Fruit fly (Drosophila melanogaster) whole organism, embryonic: Measurements from ENCODE around the gene mRpL40.

Experiments
- CG10366 ChIP-seq: fragments of 200-800 bp; sonication (Bioruptor generic); IDR thresholded peaks from 2 replicates; pipeline ENCODE4 v1.3.6; 2022; ENCODE audit warnings: missing biosample characterization, missing genetic modification characterization
- CG12155 ChIP-seq: fragments of 200-800 bp; sonication (Bioruptor generic); optimal IDR thresholded peaks from 3 replicates; lab custom pipeline; 2016; ENCODE audit warnings: missing biosample characterization, missing genetic modification characterization
- CG13123 ChIP-seq: fragments of 200-800 bp; sonication (Bioruptor generic); optimal IDR thresholded peaks from 2 replicates; lab custom pipeline; 2016; ENCODE audit warnings: missing biosample characterization, missing genetic modification characterization
- CG15269 ChIP-seq: fragments of 200-800 bp; sonication (Bioruptor generic); optimal IDR thresholded peaks from 2 replicates; lab custom pipeline; 2018; ENCODE audit warnings: missing biosample characterization, mild to moderate bottlenecking, missing genetic modification characterization, moderate library complexity
- CG15479 ChIP-seq: fragments of 200-800 bp; sonication (Bioruptor generic); optimal IDR thresholded peaks from 3 replicates; lab custom pipeline; 2019; ENCODE audit warnings: missing biosample characterization, mild to moderate bottlenecking, missing genetic modification characterization, moderate library complexity
- CG16813 ChIP-seq: fragments of 200-800 bp; sonication (Bioruptor generic); IDR thresholded peaks from 3 replicates; pipeline ENCODE4 v1.3.6; 2022; ENCODE audit warnings: missing biosample characterization, missing genetic modification characterization; ENCODE audit not compliant: partially characterized antibody
- CG17612 ChIP-seq: fragments of 200-800 bp; sonication (Bioruptor generic); IDR thresholded peaks from 2 replicates; pipeline ENCODE4 v1.3.6; 2022; ENCODE audit warnings: missing biosample characterization, missing genetic modification characterization
- CG1792 ChIP-seq: fragments of 200-800 bp; sonication (Bioruptor generic); optimal IDR thresholded peaks from 2 replicates; lab custom pipeline; 2016; ENCODE audit warnings: missing biosample characterization, missing genetic modification characterization
- CG18011 ChIP-seq: fragments of 200-800 bp; sonication (Bioruptor generic); optimal IDR thresholded peaks from 2 replicates; lab custom pipeline; 2017; ENCODE audit warnings: missing biosample characterization, missing genetic modification characterization, mild to moderate bottlenecking, moderate library complexity, missing genotype
- CG1832 ChIP-seq: fragments of 200-800 bp; sonication (Bioruptor generic); optimal IDR thresholded peaks from 2 replicates; lab custom pipeline; 2017; ENCODE audit warnings: missing biosample characterization, mild to moderate bottlenecking, missing genetic modification characterization, inconsistent platforms
- CG30020 ChIP-seq: fragments of 200-800 bp; optimal IDR thresholded peaks from 2 replicates; lab custom pipeline; 2019; ENCODE audit warnings: missing biosample characterization, mild to moderate bottlenecking, missing genetic modification characterization, moderate library complexity
- CG31388 ChIP-seq: fragments of 200-800 bp; sonication (Bioruptor generic); optimal IDR thresholded peaks from 2 replicates; lab custom pipeline; 2016; ENCODE audit warnings: missing biosample characterization, missing genetic modification characterization
- CG32767 ChIP-seq: fragments of 200-800 bp; sonication (Bioruptor generic); IDR thresholded peaks from 2 replicates; pipeline ENCODE4 v1.3.6; 2022; ENCODE audit warnings: missing biosample characterization, missing genetic modification characterization
- CG32772 ChIP-seq: fragments of 200-800 bp; sonication (Bioruptor generic); IDR thresholded peaks from 2 replicates; pipeline ENCODE4 v1.3.6; 2022; ENCODE audit warnings: missing biosample characterization, missing genetic modification characterization
- CG3281 ChIP-seq: fragments of 200-800 bp; sonication (Bioruptor generic); optimal IDR thresholded peaks from 3 replicates; lab custom pipeline; 2017; ENCODE audit warnings: missing biosample characterization, mild to moderate bottlenecking, missing genetic modification characterization
- CG34376 ChIP-seq: fragments of 200-800 bp; sonication (Bioruptor generic); optimal IDR thresholded peaks from 2 replicates; lab custom pipeline; 2018; ENCODE audit warnings: missing biosample characterization, mild to moderate bottlenecking, missing genetic modification characterization
- CG4730 ChIP-seq: fragments of 200-800 bp; sonication (Bioruptor generic); IDR thresholded peaks from 2 replicates; pipeline ENCODE4 v1.3.6; 2022; ENCODE audit warnings: missing biosample characterization, missing genetic modification characterization
- CG7271 ChIP-seq: fragments of 200-800 bp; sonication (Bioruptor generic); optimal IDR thresholded peaks from 2 replicates; lab custom pipeline; 2018; ENCODE audit warnings: missing biosample characterization, mild to moderate bottlenecking, missing genetic modification characterization, moderate library complexity
- CG7963 ChIP-seq: fragments of 200-800 bp; sonication (Bioruptor generic); IDR thresholded peaks from 3 replicates; pipeline ENCODE4 v1.3.6; 2022; ENCODE audit warnings: missing biosample characterization, missing genetic modification characterization; ENCODE audit not compliant: partially characterized antibody
- CG8281 ChIP-seq: fragments of 200-800 bp; sonication (Bioruptor generic); optimal IDR thresholded peaks from 2 replicates; lab custom pipeline; 2018; ENCODE audit warnings: missing biosample characterization, mild to moderate bottlenecking, missing genetic modification characterization, moderate library complexity
- CG8290 ChIP-seq, 3 experiments: fragments of 200-800 bp; sonication (Bioruptor generic); optimal IDR thresholded peaks; 2 replicates each; lab custom pipeline; 2016 to 2019; ENCODE audit warnings: missing biosample characterization in 3 of 3, missing genetic modification characterization in 3 of 3, mild to moderate bottlenecking in 2 of 3, moderate library complexity in 1 of 3
- CG9797 ChIP-seq: fragments of 200-800 bp; sonication (Bioruptor generic); optimal IDR thresholded peaks from 3 replicates; lab custom pipeline; 2018; ENCODE audit warnings: missing biosample characterization, mild to moderate bottlenecking, missing genetic modification characterization
- Chrac-16 ChIP-seq: fragments of 200-800 bp; sonication (Bioruptor generic); optimal IDR thresholded peaks from 3 replicates; lab custom pipeline; 2016; ENCODE audit warnings: missing biosample characterization, missing genetic modification characterization
- D ChIP-seq, 2 experiments: fragments of 200-800 bp in 1 of 2; fragments of >200 bp in 1 of 2; sonication (Bioruptor generic) in 1 of 2; optimal IDR thresholded peaks; 2 replicates in 1 of 2; 3 replicates in 1 of 2; lab custom pipeline; 2017; ENCODE audit warnings: mild to moderate bottlenecking in 1 of 2, missing biosample characterization in 1 of 2, missing genetic modification characterization in 1 of 2, missing genetic modification reagents in 1 of 2
- Dek ChIP-seq: fragments of 200-800 bp; sonication (Bioruptor generic); optimal IDR thresholded peaks from 3 replicates; lab custom pipeline; 2019; ENCODE audit warnings: missing biosample characterization, mild to moderate bottlenecking, missing genetic modification characterization, moderate library complexity
- Dip3 ChIP-seq: fragments of 200-800 bp; sonication (Bioruptor generic); optimal IDR thresholded peaks from 3 replicates; lab custom pipeline; 2016; ENCODE audit warnings: missing biosample characterization, missing genetic modification characterization
- HLH4C ChIP-seq: fragments of 200-800 bp; sonication (Bioruptor generic); IDR thresholded peaks from 3 replicates; pipeline ENCODE4 v1.3.6; 2022; ENCODE audit warnings: missing biosample characterization, missing genetic modification characterization; ENCODE audit not compliant: partially characterized antibody
- Hand ChIP-seq: fragments of 200-800 bp; sonication (Bioruptor generic); optimal IDR thresholded peaks from 2 replicates; lab custom pipeline; 2017; ENCODE audit warnings: mild to moderate bottlenecking, missing biosample characterization, missing genetic modification reagents, missing genetic modification characterization
- Hey ChIP-seq: fragments of 200-800 bp; sonication (Bioruptor generic); optimal IDR thresholded peaks from 3 replicates; lab custom pipeline; 2018; ENCODE audit warnings: missing biosample characterization, mild to moderate bottlenecking, missing genetic modification characterization
- MESR4 ChIP-seq: fragments of 200-800 bp; sonication (Bioruptor generic); optimal IDR thresholded peaks from 2 replicates; lab custom pipeline; 2018; ENCODE audit warnings: missing biosample characterization, mild to moderate bottlenecking, missing genetic modification characterization, moderate library complexity
- Mrtf ChIP-seq: fragments of 200-800 bp; sonication (Bioruptor generic); IDR thresholded peaks from 3 replicates; pipeline ENCODE4 v1.3.6; 2022; ENCODE audit warnings: missing biosample characterization, missing genetic modification characterization
- Oaz ChIP-seq: fragments of 200-800 bp; sonication (Bioruptor generic); IDR thresholded peaks from 2 replicates; pipeline ENCODE4 v1.3.6; 2022; ENCODE audit warnings: missing biosample characterization, missing genetic modification characterization
- Pdp1 ChIP-seq, 2 experiments: fragments of 200-800 bp; sonication (Bioruptor generic); optimal IDR thresholded peaks; 3 replicates each; lab custom pipeline; 2016; ENCODE audit warnings: missing biosample characterization in 2 of 2, missing genetic modification characterization in 2 of 2, mild to moderate bottlenecking in 1 of 2, moderate library complexity in 1 of 2
- Poxn ChIP-seq: fragments of 200-800 bp; sonication (Bioruptor generic); IDR thresholded peaks from 2 replicates; pipeline ENCODE4 v1.3.6; 2022; ENCODE audit warnings: missing biosample characterization, missing genetic modification characterization
- Ssrp ChIP-seq: fragments of 200-800 bp; sonication (Bioruptor generic); optimal IDR thresholded peaks from 2 replicates; lab custom pipeline; 2018; ENCODE audit warnings: missing biosample characterization, mild to moderate bottlenecking, missing genetic modification characterization, moderate library complexity
- az2 ChIP-seq: fragments of 200-800 bp; sonication (Bioruptor generic); optimal IDR thresholded peaks from 3 replicates; lab custom pipeline; 2016; ENCODE audit warnings: missing biosample characterization, missing genetic modification characterization
- chinmo ChIP-seq: fragments of 200-800 bp; sonication (Bioruptor generic); IDR thresholded peaks from 4 replicates; pipeline ENCODE4 v1.3.6; 2022; ENCODE audit warnings: missing biosample characterization, missing genetic modification characterization; ENCODE audit not compliant: partially characterized antibody
- ci ChIP-seq: fragments of 200-800 bp; sonication (Bioruptor generic); IDR thresholded peaks from 3 replicates; pipeline ENCODE4 v1.3.6; 2022; ENCODE audit warnings: missing biosample characterization, missing genetic modification characterization
- crc ChIP-seq: fragments of 200-800 bp; sonication (Bioruptor generic); optimal IDR thresholded peaks from 2 replicates; lab custom pipeline; 2016; ENCODE audit warnings: missing biosample characterization, missing genetic modification characterization
- croc ChIP-seq: fragments of 200-800 bp; sonication (Bioruptor generic); conservative IDR thresholded peaks from 3 replicates; pipeline ENCODE4 v1.3.6; 2022; ENCODE audit warnings: missing biosample characterization, missing genetic modification characterization
- danr ChIP-seq: fragments of 200-800 bp; sonication (Bioruptor generic); IDR thresholded peaks from 2 replicates; pipeline ENCODE4 v1.3.6; 2022; ENCODE audit warnings: missing biosample characterization, missing genetic modification characterization
- dmrt99B ChIP-seq: fragments of 200-800 bp; sonication (Bioruptor generic); optimal IDR thresholded peaks from 2 replicates; lab custom pipeline; 2018; ENCODE audit warnings: missing biosample characterization, mild to moderate bottlenecking, missing genetic modification characterization, moderate library complexity
- eve ChIP-seq, 2 experiments: fragments of >200 bp; optimal IDR thresholded peaks; 2 replicates each; lab custom pipeline; 2017; ENCODE audit warnings: missing biosample characterization in 2 of 2, missing genetic modification characterization in 2 of 2
- gcm2 ChIP-seq: fragments of 200-800 bp; sonication (Bioruptor generic); optimal IDR thresholded peaks from 2 replicates; lab custom pipeline; 2016; ENCODE audit warnings: missing biosample characterization, missing genetic modification characterization
- odd ChIP-seq: fragments of 200-800 bp; sonication (Bioruptor generic); optimal IDR thresholded peaks from 2 replicates; lab custom pipeline; 2017; ENCODE audit warnings: missing biosample characterization, mild to moderate bottlenecking, missing genetic modification characterization
- ranshi ChIP-seq: fragments of 200-800 bp; sonication (Bioruptor generic); IDR thresholded peaks from 2 replicates; pipeline ENCODE4 v1.3.6; 2022; ENCODE audit warnings: missing biosample characterization, missing genetic modification characterization
- salm ChIP-seq: fragments of 200-800 bp; sonication (Bioruptor generic); optimal IDR thresholded peaks from 2 replicates; lab custom pipeline; 2018; ENCODE audit warnings: missing biosample characterization, mild to moderate bottlenecking, missing genetic modification characterization
- ttk ChIP-seq: fragments of 200-800 bp; sonication (Bioruptor generic); IDR thresholded peaks from 2 replicates; pipeline ENCODE4 v2.1.2; 2022; ENCODE audit warnings: missing biosample characterization, missing genetic modification characterization
- wdn ChIP-seq: fragments of 200-800 bp; sonication (Bioruptor generic); IDR thresholded peaks from 2 replicates; pipeline ENCODE4 v1.3.6; 2022; ENCODE audit warnings: missing biosample characterization, missing genetic modification characterization
- yki ChIP-seq: fragments of >200 bp; optimal IDR thresholded peaks from 3 replicates; lab custom pipeline; 2018

The mRpL40 gene

dm6 chr3R:11392805-11393204 is 14.9 kb upstream of the mRpL40 start:
- TF ChIP-seq CG34376 (GFP tag; lab: Kevin White, UChicago), result no peak
- TF ChIP-seq wdn, result no peak
- TF ChIP-seq CG10366 (GFP tag; lab: Robert Waterston, UW), result peak; percentile 42
- TF ChIP-seq CG1832 (GFP tag; lab: Kevin White, UChicago), result peak; percentile 27
- no peak for TF ChIP-seq Dek
- no peak for TF ChIP-seq salm (tag; lab: Kevin White, UChicago)
- TF ChIP-seq CG15269 (tag; lab: Kevin White, UChicago), result no peak
- TF ChIP-seq CG1792, result no peak
- TF ChIP-seq dmrt99B (tag; lab: Kevin White, UChicago), result no peak
- TF ChIP-seq CG30020 (tag; lab: Kevin White, UChicago), result no peak
- no peak for TF ChIP-seq CG16813
- peak; percentile 30 for TF ChIP-seq Hey (tag; lab: Kevin White, UChicago)
- TF ChIP-seq eve (GFP tag; optimal IDR thresholded peaks at IDR 0.05; lab: Kevin White, UChicago), result no peak
- no peak for TF ChIP-seq HLH4C
- peak; percentile 62; the same call in 2 of the 3 replicates for TF ChIP-seq Mrtf (GFP tag; lab: Robert Waterston, UW)
- TF ChIP-seq odd (GFP tag; lab: Kevin White, UChicago), result peak; percentile 59
- TF ChIP-seq CG9797 (GFP tag; lab: Kevin White, UChicago), result no peak
- TF ChIP-seq CG7271 (tag; lab: Kevin White, UChicago), result peak; percentile 98
- peak; percentile 57 for TF ChIP-seq CG32772 (GFP tag; lab: Robert Waterston, UW)
- no peak for TF ChIP-seq CG18011 (GFP tag; lab: Kevin White, UChicago)
- TF ChIP-seq CG8290 (GFP tag; optimal IDR thresholded peaks at IDR 0.05; lab: Kevin White, UChicago), result peak; percentile 90
- peak; percentile 83 to 96 for TF ChIP-seq CG8290 (tag; optimal IDR thresholded peaks at IDR 0.05; lab: Kevin White, UChicago)
- no peak for TF ChIP-seq Dip3 (GFP tag; lab: Kevin White, UChicago)
- TF ChIP-seq danr (GFP tag; lab: Robert Waterston, UW), result no peak
- TF ChIP-seq CG17612 (GFP tag; lab: Robert Waterston, UW), result no peak; the same call in 1 of the 2 replicates
- TF ChIP-seq ci (GFP tag; lab: Robert Waterston, UW), result peak; percentile 92
- 0 out of 2 replicates have a peak, but pooled peaks have one; percentile 61 for TF ChIP-seq ranshi (GFP tag; lab: Robert Waterston, UW)
- TF ChIP-seq CG4730 (GFP tag; lab: Robert Waterston, UW), result peak; percentile 42; the same call in 1 of the 2 replicates
- TF ChIP-seq yki (lab: Kevin White, UChicago), result no peak
- TF ChIP-seq CG13123 (GFP tag; lab: Kevin White, UChicago), result no peak
- no peak for TF ChIP-seq CG3281 (GFP tag; lab: Kevin White, UChicago)
- TF ChIP-seq croc, result peak; percentile 49; the same call in 1 of the 3 replicates
- TF ChIP-seq ttk (GFP tag; lab: Robert Waterston, UW), result peak; percentile 65
- TF ChIP-seq CG32767 (GFP tag; lab: Robert Waterston, UW), result no peak
- no peak for TF ChIP-seq MESR4 (GFP tag; lab: Kevin White, UChicago)
- peak; percentile 39 for TF ChIP-seq CG8281
- no peak for TF ChIP-seq CG7963 (GFP tag; lab: Robert Waterston, UW)
- no peak for TF ChIP-seq chinmo
- TF ChIP-seq D (optimal IDR thresholded peaks at IDR 0.05; lab: Kevin White, UChicago), result no peak
- peak; percentile 75 for TF ChIP-seq D (GFP tag; optimal IDR thresholded peaks at IDR 0.05; lab: Kevin White, UChicago)
- peak; percentile 45 for TF ChIP-seq Ssrp (tag; lab: Kevin White, UChicago)
- TF ChIP-seq Hand (GFP tag; lab: Kevin White, UChicago), result no peak
- TF ChIP-seq Pdp1 (GFP tag; optimal IDR thresholded peaks at IDR 0.05; lab: Kevin White, UChicago), result peak in 1 of 2 experiments; percentile 50
- peak; percentile 44 for TF ChIP-seq crc
- TF ChIP-seq Poxn (GFP tag; lab: Robert Waterston, UW), result no peak
- no peak for TF ChIP-seq CG31388 (GFP tag; lab: Kevin White, UChicago)
- TF ChIP-seq az2 (GFP tag; lab: Kevin White, UChicago), result peak; percentile 32
- no peak for TF ChIP-seq CG12155 (GFP tag; lab: Kevin White, UChicago)
- no peak for TF ChIP-seq gcm2 (GFP tag; lab: Kevin White, UChicago)
- peak; percentile 41 for TF ChIP-seq Chrac-16
- no peak for TF ChIP-seq Oaz (GFP tag; lab: Robert Waterston, UW)
- TF ChIP-seq CG15479, result peak; percentile 44
